Worm (Caenorhabditis elegans) whole organism, late embryonic: ENCODE results near the gene rpl-11.2.

Experiments used
- C08G9.2 ChIP-seq: sonication (generic microtip); optimal IDR thresholded peaks from 2 replicates; lab custom pipeline; 2016; ENCODE audit warnings: mild to moderate bottlenecking, missing genetic modification characterization, moderate library complexity, missing compliant biosample characterization
- C38D4.7 ChIP-seq: fragments of 200-800 bp; sonication (Bioruptor generic); optimal IDR thresholded peaks from 2 replicates; lab custom pipeline; 2018; ENCODE audit warnings: mild to moderate bottlenecking, missing genetic modification characterization, moderate library complexity, missing compliant biosample characterization
- F13H6.1 ChIP-seq: sonication (generic microtip); optimal IDR thresholded peaks from 2 replicates; lab custom pipeline; 2016; ENCODE audit warnings: missing genetic modification characterization, missing compliant biosample characterization
- K02D7.2 ChIP-seq: sonication (generic microtip); optimal IDR thresholded peaks from 2 replicates; lab custom pipeline; 2017; ENCODE audit warnings: mild to moderate bottlenecking, missing genetic modification characterization, missing compliant biosample characterization
- Y22D7AL.16 ChIP-seq: sonication (generic microtip); optimal IDR thresholded peaks from 2 replicates; lab custom pipeline; 2016; ENCODE audit warnings: missing genetic modification characterization, missing compliant biosample characterization
- ama-1 ChIP-seq: fragments of 150-350 bp; optimal IDR thresholded peaks from 2 replicates; lab custom pipeline; 2014
- ceh-18 ChIP-seq: sonication (generic microtip); optimal IDR thresholded peaks from 2 replicates; lab custom pipeline; 2016; ENCODE audit warnings: missing genetic modification characterization, missing compliant biosample characterization
- ceh-19 ChIP-seq: fragments of 200-800 bp; sonication (Bioruptor generic); optimal IDR thresholded peaks from 2 replicates; lab custom pipeline; 2018; ENCODE audit warnings: mild to moderate bottlenecking, missing genetic modification characterization, missing compliant biosample characterization
- ceh-2 ChIP-seq: sonication (generic microtip); optimal IDR thresholded peaks from 2 replicates; lab custom pipeline; 2016; ENCODE audit warnings: missing genotype, missing genetic modification characterization, missing compliant biosample characterization
- ceh-30 ChIP-seq: fragments of 150-350 bp; optimal IDR thresholded peaks from 2 replicates; lab custom pipeline; 2014; ENCODE audit warnings: missing biosample characterization, missing genetic modification characterization
- ceh-31 ChIP-seq: sonication (generic microtip); optimal IDR thresholded peaks from 2 replicates; lab custom pipeline; 2016; ENCODE audit warnings: missing genetic modification characterization, missing compliant biosample characterization
- ceh-34 ChIP-seq: sonication (generic microtip); optimal IDR thresholded peaks from 2 replicates; lab custom pipeline; 2016; ENCODE audit warnings: mild to moderate bottlenecking, missing genetic modification characterization, missing compliant biosample characterization
- ceh-45 ChIP-seq: fragments of 200-800 bp; sonication (Bioruptor generic); IDR thresholded peaks from 2 replicates; pipeline ENCODE4 v1.3.6; 2022; ENCODE audit warnings: missing genetic modification reagents, missing genetic modification characterization, missing compliant biosample characterization
- ceh-9 ChIP-seq: sonication (generic microtip); optimal IDR thresholded peaks from 2 replicates; lab custom pipeline; 2016; ENCODE audit warnings: mild to moderate bottlenecking, missing genetic modification characterization, inconsistent platforms, missing compliant biosample characterization
- dmd-4 ChIP-seq: sonication (generic microtip); optimal IDR thresholded peaks from 2 replicates; lab custom pipeline; 2016; ENCODE audit warnings: borderline replicate concordance, missing genetic modification characterization, missing compliant biosample characterization
- dve-1 ChIP-seq: sonication (generic microtip); optimal IDR thresholded peaks from 2 replicates; lab custom pipeline; 2017; ENCODE audit warnings: antibody characterized with exemption, mild to moderate bottlenecking, missing genetic modification characterization, missing compliant biosample characterization
- elt-2 ChIP-seq: sonication (generic microtip); optimal IDR thresholded peaks from 2 replicates; lab custom pipeline; 2016; ENCODE audit warnings: missing genetic modification reagents, missing genetic modification characterization, missing compliant biosample characterization
- elt-4 ChIP-seq: sonication (generic microtip); optimal IDR thresholded peaks from 2 replicates; lab custom pipeline; 2016; ENCODE audit warnings: missing genetic modification characterization, missing compliant biosample characterization
- eyg-1 ChIP-seq: sonication (generic microtip); optimal IDR thresholded peaks from 2 replicates; lab custom pipeline; 2016; ENCODE audit warnings: missing genotype, missing genetic modification characterization, missing compliant biosample characterization
- fax-1 ChIP-seq: sonication (generic microtip); optimal IDR thresholded peaks from 2 replicates; lab custom pipeline; 2016; ENCODE audit warnings: missing genotype, missing genetic modification characterization, missing compliant biosample characterization
- gmeb-2 ChIP-seq: sonication (generic microtip); optimal IDR thresholded peaks from 2 replicates; lab custom pipeline; 2016; ENCODE audit warnings: missing genetic modification characterization, inconsistent platforms, missing compliant biosample characterization
- hlh-13 ChIP-seq: fragments of 200-800 bp; sonication (Bioruptor generic); optimal IDR thresholded peaks from 2 replicates; lab custom pipeline; 2018; ENCODE audit warnings: mild to moderate bottlenecking, missing genetic modification characterization, missing compliant biosample characterization
- hlh-6 ChIP-seq: sonication (generic microtip); optimal IDR thresholded peaks from 2 replicates; lab custom pipeline; 2016; ENCODE audit warnings: missing genotype, missing genetic modification characterization, missing compliant biosample characterization
- hlh-8 ChIP-seq: sonication (generic microtip); optimal IDR thresholded peaks from 2 replicates; lab custom pipeline; 2016; ENCODE audit warnings: missing genotype, missing genetic modification characterization, missing compliant biosample characterization
- lim-6 ChIP-seq: sonication (generic microtip); optimal IDR thresholded peaks from 2 replicates; lab custom pipeline; 2016; ENCODE audit warnings: missing genetic modification characterization, missing compliant biosample characterization
- lin-11 ChIP-seq: fragments of 200-800 bp; sonication (Bioruptor generic); optimal IDR thresholded peaks from 2 replicates; lab custom pipeline; 2018; ENCODE audit warnings: mild to moderate bottlenecking, missing genetic modification characterization, missing compliant biosample characterization
- madf-2 ChIP-seq: sonication (generic microtip); optimal IDR thresholded peaks from 2 replicates; lab custom pipeline; 2017; ENCODE audit warnings: missing genetic modification characterization, missing compliant biosample characterization
- nfya-1 ChIP-seq: sonication (generic microtip); optimal IDR thresholded peaks from 2 replicates; lab custom pipeline; 2017; ENCODE audit warnings: missing genetic modification characterization, mild to moderate bottlenecking, missing compliant biosample characterization, antibody characterized with exemption, moderate library complexity
- nhr-232 ChIP-seq: sonication (generic microtip); optimal IDR thresholded peaks from 2 replicates; lab custom pipeline; 2016; ENCODE audit warnings: missing genetic modification characterization, missing compliant biosample characterization
- npax-4 ChIP-seq: sonication (generic microtip); optimal IDR thresholded peaks from 2 replicates; lab custom pipeline; 2016; ENCODE audit warnings: missing genetic modification characterization, missing compliant biosample characterization
- pax-1 ChIP-seq: fragments of 150-350 bp; optimal IDR thresholded peaks from 2 replicates; lab custom pipeline; 2014; ENCODE audit warnings: missing biosample characterization, missing genetic modification characterization
- ref-2 ChIP-seq: sonication (generic microtip); optimal IDR thresholded peaks from 2 replicates; lab custom pipeline; 2016; ENCODE audit warnings: missing genetic modification characterization, missing compliant biosample characterization
- rnt-1 ChIP-seq: sonication (generic microtip); optimal IDR thresholded peaks from 2 replicates; lab custom pipeline; 2016; ENCODE audit warnings: missing genetic modification characterization, missing compliant biosample characterization
- sdc-2 ChIP-seq: sonication (generic microtip); optimal IDR thresholded peaks from 2 replicates; lab custom pipeline; 2016; ENCODE audit warnings: missing genotype, missing genetic modification characterization, missing compliant biosample characterization
- sox-2 ChIP-seq: fragments of 200-800 bp; sonication (Bioruptor generic); IDR thresholded peaks from 2 replicates; pipeline ENCODE4 v1.3.6; 2022; ENCODE audit warnings: missing genetic modification reagents, missing genetic modification characterization, missing compliant biosample characterization
- tbx-2 ChIP-seq: sonication (generic microtip); optimal IDR thresholded peaks from 2 replicates; lab custom pipeline; 2016; ENCODE audit warnings: missing genetic modification characterization, missing compliant biosample characterization
- tbx-7 ChIP-seq: sonication (generic microtip); optimal IDR thresholded peaks from 2 replicates; lab custom pipeline; 2016; ENCODE audit warnings: missing genotype, missing genetic modification characterization, missing compliant biosample characterization
- ttx-3 ChIP-seq: sonication (generic microtip); optimal IDR thresholded peaks from 2 replicates; lab custom pipeline; 2016; ENCODE audit warnings: missing genetic modification reagents, missing genetic modification characterization, missing compliant biosample characterization
- unc-3 ChIP-seq, 2 experiments: fragments of 200-800 bp in 1 of 2; sonication (Bioruptor generic) in 1 of 2; sonication (generic microtip) in 1 of 2; conservative IDR thresholded peaks in 1 of 2; optimal IDR thresholded peaks in 1 of 2; 2 replicates each; pipeline versions ENCODE4 v1.3.6 to Lab custom; 2016 to 2022; ENCODE audit warnings: missing compliant biosample characterization in 2 of 2, missing genetic modification characterization in 2 of 2, missing genetic modification reagents in 1 of 2
- unc-42 ChIP-seq: sonication (generic microtip); optimal IDR thresholded peaks from 2 replicates; lab custom pipeline; 2016; ENCODE audit warnings: missing genotype, missing genetic modification characterization, missing compliant biosample characterization
- unc-55 ChIP-seq: sonication (generic microtip); optimal IDR thresholded peaks from 2 replicates; lab custom pipeline; 2017; ENCODE audit warnings: missing biosample characterization, missing genetic modification reagents, missing genetic modification characterization
- ztf-16 ChIP-seq: sonication (generic microtip); optimal IDR thresholded peaks from 2 replicates; lab custom pipeline; 2017; ENCODE audit warnings: missing genetic modification characterization, missing compliant biosample characterization

rpl-11.2 gene

ce11 chrX:2242568-2243185 lies at the start of gene rpl-11.2 (continued):
- TF ChIP-seq nfya-1 (tag; lab: Kevin White, UChicago) (peak; percentile 97), unc-3 (GFP tag; conservative IDR thresholded peaks at IDR 0.05; lab: Robert Waterston, UW) (peak; percentile 44; the same call in 1 of the 2 replicates), unc-3 (tag; optimal IDR thresholded peaks at IDR 0.05; lab: Kevin White, UChicago) (peak; percentile 44), dve-1 (tag; lab: Kevin White, UChicago) (peak; percentile 87), hlh-13 (GFP tag; lab: Kevin White, UChicago) (no peak), ceh-19 (GFP tag; lab: Kevin White, UChicago) (no peak), lim-6 (no peak), Y22D7AL.16 (tag; lab: Kevin White, UChicago) (no peak), nhr-232 (tag; lab: Kevin White, UChicago) (no peak), gmeb-2 (no peak), pax-1 (tag; lab: Kevin White, UChicago) (peak; percentile 76), C38D4.7 (GFP tag; lab: Kevin White, UChicago) (no peak), dmd-4 (no peak), ceh-9 (tag; lab: Kevin White, UChicago) (no peak), ceh-34 (tag; lab: Kevin White, UChicago) (peak; percentile 85), unc-55 (GFP tag; lab: Kevin White, UChicago) (peak; percentile 74), ceh-18 (tag; lab: Kevin White, UChicago) (peak; percentile 85)

ce11 chrX:2287977-2288387 lies 45.6 kb upstream of the rpl-11.2 start:
- TF ChIP-seq ama-1 (lab: Kevin White, UChicago) (no peak), dve-1 (tag; lab: Kevin White, UChicago) (peak; percentile 20), Y22D7AL.16 (tag; lab: Kevin White, UChicago) (no peak), F13H6.1 (tag; lab: Kevin White, UChicago) (no peak), elt-2 (peak; percentile 57), unc-55 (GFP tag; lab: Kevin White, UChicago) (peak; percentile 73), ceh-30 (no peak), ceh-31 (tag; lab: Kevin White, UChicago) (peak; percentile 58), hlh-8 (peak; percentile 41), sdc-2 (tag; lab: Kevin White, UChicago) (peak; percentile 59), sox-2 (GFP tag; lab: Robert Waterston, UW) (no peak), madf-2 (tag; lab: Kevin White, UChicago) (no peak), tbx-7 (tag; lab: Kevin White, UChicago) (no peak), nhr-232 (tag; lab: Kevin White, UChicago) (no peak), ceh-34 (tag; lab: Kevin White, UChicago) (peak; percentile 3), ref-2 (tag; lab: Kevin White, UChicago) (peak; percentile 18), nfya-1 (tag; lab: Kevin White, UChicago) (peak; percentile 6), tbx-2 (tag; lab: Kevin White, UChicago) (peak; percentile 63), eyg-1 (tag; lab: Kevin White, UChicago) (no peak), ztf-16 (no peak), ceh-18 (tag; lab: Kevin White, UChicago) (peak; percentile 35), K02D7.2 (no peak), rnt-1 (tag; lab: Kevin White, UChicago) (peak; percentile 13), ceh-2 (peak; percentile 26), hlh-6 (peak; percentile 23), unc-3 (GFP tag; conservative IDR thresholded peaks at IDR 0.05; lab: Robert Waterston, UW) (no peak), unc-3 (tag; optimal IDR thresholded peaks at IDR 0.05; lab: Kevin White, UChicago) (no peak)

DNA sequence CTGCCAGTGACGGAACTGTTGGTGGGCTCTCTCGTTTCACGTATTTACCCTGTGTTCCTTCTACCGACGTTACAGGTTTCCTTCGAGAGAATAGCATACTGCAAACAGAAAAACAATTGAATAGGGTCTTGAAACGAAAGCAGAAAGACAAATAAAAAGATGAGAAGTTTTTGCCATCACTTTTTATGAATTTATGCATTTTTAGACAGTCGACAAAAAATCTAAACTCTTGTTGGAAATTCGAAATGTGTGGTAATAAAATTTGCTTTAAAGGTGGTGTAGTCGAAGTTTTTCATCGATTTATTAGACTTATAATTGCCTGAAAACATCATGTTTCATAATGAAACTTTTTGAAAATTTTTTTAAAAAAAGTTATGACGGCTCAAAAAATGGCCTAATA lies 44.7 kb upstream of the rpl-11.2 start, which contains the start of gene sav-1:
Gene sav-1, minus strand, starts transcription at position 101 of the 400 bp plus-strand sequence.
- TF ChIP-seq fax-1 (no peak), tbx-2 (tag; lab: Kevin White, UChicago) (no peak), ttx-3 (tag; lab: Kevin White, UChicago) (no peak), npax-4 (tag; lab: Kevin White, UChicago) (no peak), Y22D7AL.16 (tag; lab: Kevin White, UChicago) (no peak), C08G9.2 (tag; lab: Kevin White, UChicago) (no peak), elt-2 (no peak), unc-42 (tag; lab: Kevin White, UChicago) (no peak), ceh-19 (GFP tag; lab: Kevin White, UChicago) (no peak), ceh-34 (tag; lab: Kevin White, UChicago) (no peak), ceh-45 (GFP tag; lab: Robert Waterston, UW) (no peak), elt-4 (tag; lab: Kevin White, UChicago) (no peak), lin-11 (tag; lab: Kevin White, UChicago) (no peak)
